Fruit fly (Drosophila melanogaster): ENCODE measurements around the gene Gk1.

Gk1 gene

DNA sequence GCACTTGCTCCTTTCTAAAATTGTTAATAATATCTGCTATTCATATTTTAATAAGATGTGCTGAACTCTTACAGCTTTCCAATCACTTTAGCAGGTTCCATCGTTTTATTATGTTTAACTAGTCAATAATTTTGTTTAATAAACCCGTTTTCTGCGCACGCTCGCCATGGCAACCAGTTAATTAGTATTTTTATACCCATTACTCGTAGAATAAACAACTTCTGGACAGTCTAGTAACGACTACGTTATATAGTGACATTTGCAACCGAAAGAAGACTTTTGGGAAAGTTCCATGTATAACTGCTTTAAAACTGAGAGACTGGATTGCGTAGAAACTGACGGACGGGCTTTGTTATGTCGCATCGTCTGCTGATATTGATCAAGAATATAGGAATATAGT, 27.6 kb upstream of the Gk1 start, which contains the start of gene CG34453:
Gene CG34453 (minus strand): TSS at position 101 of the 400 bp plus-strand sequence.
- TF ChIP-seq Abd-B (GFP tag; optimal IDR thresholded peaks at IDR 0.05) = no peak
- no peak for TF ChIP-seq Hnf4 (GFP tag; optimal IDR thresholded peaks at IDR 0.05)
- TF ChIP-seq usp (GFP tag; optimal IDR thresholded peaks at IDR 0.05) = no peak
- no peak for TF ChIP-seq Jra (GFP tag; optimal IDR thresholded peaks at IDR 0.05)
- TF ChIP-seq foxo (GFP tag; optimal IDR thresholded peaks at IDR 0.05) = no peak
- TF ChIP-seq lola (GFP tag; optimal IDR thresholded peaks at IDR 0.05) = no peak
- no peak for TF ChIP-seq dsf (GFP tag; optimal IDR thresholded peaks at IDR 0.05; ENCODE audit: borderline replicate concordance)
- no peak for TF ChIP-seq N (GFP tag; optimal IDR thresholded peaks at IDR 0.05)
- TF ChIP-seq CrebA (GFP tag; optimal IDR thresholded peaks at IDR 0.05; ENCODE audit: borderline replicate concordance) = no peak

DNA sequence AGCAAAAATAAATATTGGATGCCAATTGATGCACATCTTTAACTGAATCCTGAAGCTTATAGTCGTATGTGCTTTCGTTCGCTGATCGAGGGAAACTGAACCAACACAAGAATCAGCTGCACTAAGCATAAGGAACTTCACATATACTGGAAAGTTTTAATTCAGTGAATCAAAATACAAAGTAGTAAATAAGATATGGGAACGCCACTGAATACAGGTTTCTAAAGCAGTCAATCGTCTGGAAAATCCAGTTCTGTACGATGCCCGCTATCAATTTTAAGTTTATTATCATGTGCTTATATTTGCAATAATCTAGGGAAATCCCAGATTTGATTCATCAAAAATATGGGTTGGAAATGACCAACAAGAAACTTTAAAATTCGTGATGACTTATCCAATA, 26.6 kb upstream of the Gk1 start, which contains the start of gene CG34454:
Gene CG34454 (minus strand): TSS at position 84 of the 400 bp plus-strand sequence.
- TF ChIP-seq dsf (GFP tag; optimal IDR thresholded peaks at IDR 0.05; ENCODE audit: borderline replicate concordance) = no peak
- no peak for TF ChIP-seq Mio (GFP tag; optimal IDR thresholded peaks at IDR 0.05)
- no peak for TF ChIP-seq sv (GFP tag; optimal IDR thresholded peaks at IDR 0.05)
- TF ChIP-seq OdsH (GFP tag; optimal IDR thresholded peaks at IDR 0.05) = no peak

DNA sequence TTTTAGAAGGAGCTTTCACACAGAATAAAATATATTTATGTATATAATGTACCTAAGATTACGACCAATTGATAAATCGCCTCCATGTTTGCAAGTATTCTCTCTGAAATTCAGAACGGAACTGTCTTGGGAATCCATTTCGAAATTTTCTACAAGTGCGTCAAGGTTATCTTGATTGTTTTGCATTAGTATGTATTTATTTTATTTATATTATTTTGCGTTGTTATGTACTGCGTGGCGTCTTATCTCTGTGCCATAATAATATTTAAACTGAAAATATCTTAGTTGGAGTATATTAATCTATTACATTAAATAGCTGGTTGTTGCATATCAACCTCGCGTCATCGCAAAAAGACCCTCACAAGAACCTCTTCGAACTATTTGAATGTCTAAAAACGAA, 25.9 kb upstream of the Gk1 start, which contains the start of gene CG42846:
Gene CG42846 (minus strand): TSS at position 101 of the 400 bp plus-strand sequence.
- TF ChIP-seq Mio (GFP tag; optimal IDR thresholded peaks at IDR 0.05) (no peak), Rel (GFP tag; optimal IDR thresholded peaks at IDR 0.05) (no peak), Rel (tag; optimal IDR thresholded peaks at IDR 0.05) (peak; percentile 67), sage (GFP tag; optimal IDR thresholded peaks at IDR 0.05) (peak; percentile 0)

DNA sequence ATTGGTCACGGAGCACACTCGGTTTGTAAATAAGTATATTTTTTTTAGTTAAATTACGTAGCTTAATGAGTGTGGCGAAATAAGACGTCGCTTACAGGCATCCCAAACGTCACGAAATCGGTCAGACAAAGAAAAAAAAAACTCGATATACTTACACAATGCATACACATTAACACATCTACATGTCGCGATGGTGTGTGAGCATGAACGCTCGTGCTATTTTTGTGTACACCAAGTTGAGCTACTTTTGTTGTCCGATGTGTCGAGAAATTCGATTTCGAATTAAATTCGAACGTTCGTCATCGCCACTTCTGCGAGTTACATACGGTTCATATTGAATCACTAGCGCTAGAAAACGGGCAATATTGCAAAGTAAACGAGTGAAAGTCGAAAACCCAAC, 19.5 kb upstream of the Gk1 start:
- peak; percentile 18 for TF ChIP-seq CG32264 (GFP tag; optimal IDR thresholded peaks at IDR 0.05)
- TF ChIP-seq rgr (GFP tag; optimal IDR thresholded peaks at IDR 0.05) = no peak
- TF ChIP-seq Hr83 (GFP tag; optimal IDR thresholded peaks at IDR 0.05; ENCODE audit: poor library complexity, severe bottlenecking) = peak; percentile 7
- no peak for TF ChIP-seq HLH106 (tag; optimal IDR thresholded peaks at IDR 0.05)
- peak; percentile 30 for TF ChIP-seq brk (GFP tag; optimal IDR thresholded peaks at IDR 0.05)
- TF ChIP-seq woc (GFP tag; optimal IDR thresholded peaks at IDR 0.05) = peak; percentile 14
- TF ChIP-seq sage (GFP tag; optimal IDR thresholded peaks at IDR 0.05) = peak; percentile 39
- no peak for TF ChIP-seq Mio (GFP tag; optimal IDR thresholded peaks at IDR 0.05)
- no peak for TF ChIP-seq Dfd (GFP tag; optimal IDR thresholded peaks at IDR 0.05)
- TF ChIP-seq Dif (GFP tag; optimal IDR thresholded peaks at IDR 0.05; ENCODE audit: partially characterized antibody) = no peak
- no peak for TF ChIP-seq Hnf4 (GFP tag; optimal IDR thresholded peaks at IDR 0.05)
- TF ChIP-seq OdsH (GFP tag; optimal IDR thresholded peaks at IDR 0.05) = no peak
- TF ChIP-seq dl (GFP tag; optimal IDR thresholded peaks at IDR 0.05; ENCODE audit: insufficient read depth in 1 of 2, partially characterized antibody in 2 of 2) = no peak
- TF ChIP-seq CG9705 (GFP tag; optimal IDR thresholded peaks at IDR 0.05) = no peak

DNA sequence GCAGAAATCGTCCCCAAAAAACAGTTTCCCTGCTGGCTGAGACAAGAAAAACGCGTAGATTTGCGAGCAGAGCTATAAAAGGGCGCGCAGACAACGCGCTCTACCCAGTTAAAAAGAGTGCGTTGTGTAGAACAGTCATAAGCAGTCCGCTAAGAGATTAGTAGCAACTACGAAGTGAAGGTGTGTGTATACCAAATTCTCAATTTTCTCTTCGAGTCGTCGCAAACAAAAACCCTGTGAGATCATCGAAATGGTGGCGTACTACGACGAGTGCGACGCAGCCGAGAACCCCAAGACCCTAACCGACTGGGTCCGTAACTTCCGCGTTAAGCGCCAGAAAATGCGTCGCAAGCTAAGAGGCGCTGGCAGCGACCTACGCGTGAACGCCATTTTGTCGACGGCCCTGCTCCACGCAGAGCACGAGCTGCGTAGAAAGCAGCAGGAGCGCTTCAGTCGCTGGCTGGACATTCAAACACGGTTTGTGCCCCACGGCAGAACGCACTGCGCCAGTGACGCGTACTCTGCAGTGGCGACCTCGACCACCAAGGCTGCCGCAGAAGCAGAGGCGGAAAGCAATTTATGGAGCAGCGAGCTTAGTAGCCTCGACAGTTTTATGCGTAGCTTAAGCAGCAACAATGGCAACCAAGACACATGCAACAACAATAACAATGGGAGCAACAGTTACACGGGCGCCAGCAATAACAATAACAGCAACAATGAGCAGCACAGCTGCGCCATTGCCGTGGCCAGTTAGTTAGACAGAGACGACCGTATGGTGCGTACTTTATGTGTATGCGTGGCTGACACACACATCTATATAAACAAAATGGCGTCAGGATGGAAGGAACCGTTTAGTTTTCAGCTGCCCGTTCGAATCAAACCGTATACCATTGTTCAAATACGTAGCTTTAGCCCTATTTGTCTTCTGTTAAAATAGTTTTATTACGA, 18.6 kb upstream of the Gk1 start:
- TF ChIP-seq dl (GFP tag; optimal IDR thresholded peaks at IDR 0.05; ENCODE audit: insufficient read depth in 1 of 2, partially characterized antibody in 2 of 2) (peak in 1 of 2 experiments; percentile 32), jim (GFP tag; optimal IDR thresholded peaks at IDR 0.05) (peak; percentile 72), pan (optimal IDR thresholded peaks at IDR 0.05) (no peak), Dif (GFP tag; optimal IDR thresholded peaks at IDR 0.05; ENCODE audit: partially characterized antibody) (peak; percentile 76), Hnf4 (GFP tag; optimal IDR thresholded peaks at IDR 0.05) (peak; percentile 72), woc (GFP tag; optimal IDR thresholded peaks at IDR 0.05) (no peak), sv (GFP tag; optimal IDR thresholded peaks at IDR 0.05) (no peak), Rel (GFP tag; optimal IDR thresholded peaks at IDR 0.05) (no peak), Rel (tag; optimal IDR thresholded peaks at IDR 0.05) (peak; percentile 29), Mio (GFP tag; optimal IDR thresholded peaks at IDR 0.05) (peak; percentile 19), Hr83 (GFP tag; optimal IDR thresholded peaks at IDR 0.05; ENCODE audit: poor library complexity, severe bottlenecking) (peak; percentile 52), OdsH (GFP tag; optimal IDR thresholded peaks at IDR 0.05) (peak; percentile 14), Abd-B (GFP tag; optimal IDR thresholded peaks at IDR 0.05) (no peak), tai (GFP tag; optimal IDR thresholded peaks at IDR 0.05) (peak; percentile 56), Sp1 (GFP tag; optimal IDR thresholded peaks at IDR 0.05) (peak; percentile 28)

Measured in whole organism, wandering third instar larva.